Fruit fly (Drosophila melanogaster) whole organism, embryonic: ENCODE measurements around the gene crq.
A peak's percentile ranks its signal among the peaks of the same experiment; 100 is the strongest.

ENCODE experiments used
- Blimp-1 ChIP-seq: fragments of 200-800 bp; sonication (Bioruptor generic); optimal IDR thresholded peaks from 3 replicates; lab custom pipeline; 2018; ENCODE audit warnings: missing biosample characterization, missing genetic modification characterization, mild to moderate bottlenecking, moderate library complexity, missing genetic modification reagents
- CG10267 ChIP-seq: fragments of 200-800 bp; sonication (Bioruptor generic); optimal IDR thresholded peaks from 2 replicates; lab custom pipeline; 2018; ENCODE audit warnings: missing biosample characterization, mild to moderate bottlenecking, missing genetic modification characterization, moderate library complexity
- CG10979 ChIP-seq: fragments of 200-800 bp; sonication (Bioruptor generic); optimal IDR thresholded peaks from 2 replicates; lab custom pipeline; 2018; ENCODE audit warnings: missing biosample characterization, mild to moderate bottlenecking, missing genetic modification characterization, moderate library complexity
- CG11247 ChIP-seq: fragments of 200-800 bp; sonication (Bioruptor generic); IDR thresholded peaks from 2 replicates; pipeline ENCODE4 v1.3.6; 2022; ENCODE audit warnings: missing biosample characterization, missing genetic modification characterization
- CG11696 ChIP-seq: fragments of 200-800 bp; sonication (Bioruptor generic); IDR thresholded peaks from 2 replicates; pipeline ENCODE4 v1.3.6; 2022; ENCODE audit warnings: missing biosample characterization, missing genetic modification characterization
- CG12942 ChIP-seq: fragments of 200-800 bp; sonication (Bioruptor generic); optimal IDR thresholded peaks from 3 replicates; lab custom pipeline; 2016; ENCODE audit warnings: missing biosample characterization, missing genetic modification characterization
- CG14710 ChIP-seq: fragments of 200-800 bp; sonication (Bioruptor generic); optimal IDR thresholded peaks from 3 replicates; lab custom pipeline; 2019; ENCODE audit warnings: missing biosample characterization, mild to moderate bottlenecking, missing genetic modification characterization, moderate library complexity
- CG15479 ChIP-seq: fragments of 200-800 bp; sonication (Bioruptor generic); optimal IDR thresholded peaks from 3 replicates; lab custom pipeline; 2019; ENCODE audit warnings: missing biosample characterization, mild to moderate bottlenecking, missing genetic modification characterization, moderate library complexity
- CG15601 ChIP-seq: fragments of 200-800 bp; sonication (Bioruptor generic); optimal IDR thresholded peaks from 3 replicates; lab custom pipeline; 2019; ENCODE audit warnings: missing biosample characterization, mild to moderate bottlenecking, missing genetic modification characterization, moderate library complexity
- CG17361 ChIP-seq: fragments of 200-800 bp; sonication (Bioruptor generic); IDR thresholded peaks from 3 replicates; pipeline ENCODE4 v1.3.6; 2022; ENCODE audit warnings: missing biosample characterization, missing genetic modification characterization
- CG17829 ChIP-seq: fragments of 200-800 bp; optimal IDR thresholded peaks from 2 replicates; lab custom pipeline; 2019; ENCODE audit warnings: missing biosample characterization, mild to moderate bottlenecking, missing genetic modification characterization, moderate library complexity
- CG18262 ChIP-seq: fragments of 200-800 bp; optimal IDR thresholded peaks from 3 replicates; lab custom pipeline; 2019; ENCODE audit warnings: missing biosample characterization, mild to moderate bottlenecking, missing genetic modification characterization, moderate library complexity
- CG2712 ChIP-seq: fragments of 200-800 bp; optimal IDR thresholded peaks from 3 replicates; lab custom pipeline; 2019; ENCODE audit warnings: missing biosample characterization, mild to moderate bottlenecking, missing genetic modification characterization, moderate library complexity
- CG30431 ChIP-seq: fragments of 200-800 bp; sonication (Bioruptor generic); optimal IDR thresholded peaks from 2 replicates; lab custom pipeline; 2017; ENCODE audit warnings: missing biosample characterization, missing genetic modification characterization
- CG3726 ChIP-seq: fragments of 200-800 bp; sonication (Bioruptor generic); IDR thresholded peaks from 3 replicates; pipeline ENCODE4, ENCODE4 v1.3.6; 2022; ENCODE audit warnings: missing biosample characterization, missing genetic modification characterization
- CG8290 ChIP-seq, 3 experiments: fragments of 200-800 bp; sonication (Bioruptor generic); optimal IDR thresholded peaks; 2 replicates each; lab custom pipeline; 2016 to 2019; ENCODE audit warnings: missing biosample characterization in 3 of 3, missing genetic modification characterization in 3 of 3, mild to moderate bottlenecking in 2 of 3, moderate library complexity in 1 of 3
- D19A ChIP-seq: fragments of 200-800 bp; optimal IDR thresholded peaks from 3 replicates; lab custom pipeline; 2019; ENCODE audit warnings: missing biosample characterization, mild to moderate bottlenecking, missing genetic modification characterization, moderate library complexity
- Deaf1 ChIP-seq: fragments of 200-800 bp; optimal IDR thresholded peaks from 3 replicates; lab custom pipeline; 2019; ENCODE audit warnings: missing biosample characterization, mild to moderate bottlenecking, missing genetic modification characterization, moderate library complexity
- Drgx ChIP-seq: fragments of 200-800 bp; sonication (Bioruptor generic); IDR thresholded peaks from 2 replicates; pipeline ENCODE4 v1.3.6; 2022; ENCODE audit warnings: missing biosample characterization, missing genetic modification characterization
- Ets65A ChIP-seq: fragments of 200-800 bp; sonication (Bioruptor generic); peaks from one replicate; lab custom pipeline; 2016; ENCODE audit warnings: missing biosample characterization, missing genetic modification characterization
- Ets97D ChIP-seq: fragments of 200-800 bp; sonication (Bioruptor generic); optimal IDR thresholded peaks from 3 replicates; lab custom pipeline; 2016; ENCODE audit warnings: missing biosample characterization, missing genetic modification characterization
- Hmr ChIP-seq: fragments of 200-800 bp; sonication (Bioruptor generic); optimal IDR thresholded peaks from 3 replicates; lab custom pipeline; 2017; ENCODE audit warnings: mild to moderate bottlenecking, missing biosample characterization, missing genetic modification reagents, missing genetic modification characterization
- MESR4 ChIP-seq: fragments of 200-800 bp; sonication (Bioruptor generic); optimal IDR thresholded peaks from 2 replicates; lab custom pipeline; 2018; ENCODE audit warnings: missing biosample characterization, mild to moderate bottlenecking, missing genetic modification characterization, moderate library complexity
- NfI ChIP-seq: fragments of 200-800 bp; sonication (Bioruptor generic); optimal IDR thresholded peaks from 3 replicates; lab custom pipeline; 2018; ENCODE audit warnings: missing biosample characterization, mild to moderate bottlenecking, missing genetic modification characterization, moderate library complexity
- PHDP ChIP-seq: fragments of 200-800 bp; sonication (Bioruptor generic); optimal IDR thresholded peaks from 3 replicates; lab custom pipeline; 2018; ENCODE audit warnings: missing biosample characterization, mild to moderate bottlenecking, missing genetic modification characterization, moderate library complexity
- Ptx1 ChIP-seq: fragments of 200-800 bp; sonication (Bioruptor generic); IDR thresholded peaks from 2 replicates; pipeline ENCODE4 v1.3.6; 2022; ENCODE audit warnings: missing biosample characterization, missing genetic modification characterization
- Scr ChIP-seq: fragments of 200-800 bp; sonication (Bioruptor generic); IDR thresholded peaks from 2 replicates; pipeline ENCODE4 v1.3.6; 2022; ENCODE audit warnings: missing biosample characterization, missing genetic modification characterization; ENCODE audit not compliant: partially characterized antibody
- Sin3A ChIP-seq: fragments of >200 bp; optimal IDR thresholded peaks from 2 replicates; lab custom pipeline; 2018
- Spps ChIP-seq: fragments of 200-800 bp; sonication (Bioruptor generic); optimal IDR thresholded peaks from 2 replicates; lab custom pipeline; 2018; ENCODE audit warnings: missing biosample characterization, mild to moderate bottlenecking, missing genetic modification characterization
- ara ChIP-seq: fragments of 200-800 bp; sonication (Bioruptor generic); IDR thresholded peaks from 2 replicates; pipeline ENCODE4 v1.3.6; 2022; ENCODE audit warnings: missing biosample characterization, missing genetic modification characterization
- cas ChIP-seq: fragments of 200-800 bp; sonication (Bioruptor generic); IDR thresholded peaks from 2 replicates; pipeline ENCODE4 v1.3.6; 2022; ENCODE audit warnings: missing biosample characterization, missing genetic modification characterization
- corto ChIP-seq: fragments of 200-800 bp; sonication (Bioruptor generic); optimal IDR thresholded peaks from 2 replicates; lab custom pipeline; 2016; ENCODE audit warnings: missing biosample characterization, mild to moderate bottlenecking, missing genetic modification characterization, moderate library complexity
- crol ChIP-seq: fragments of 200-800 bp; sonication (Bioruptor generic); IDR thresholded peaks from 2 replicates; pipeline ENCODE4 v1.3.6; 2022; ENCODE audit warnings: missing biosample characterization, missing genetic modification characterization
- dmrt11E ChIP-seq: fragments of 200-800 bp; sonication (Bioruptor generic); optimal IDR thresholded peaks from 3 replicates; lab custom pipeline; 2018; ENCODE audit warnings: missing biosample characterization, mild to moderate bottlenecking, missing genetic modification characterization, moderate library complexity
- ems ChIP-seq: fragments of 200-800 bp; sonication (Bioruptor generic); optimal IDR thresholded peaks from 3 replicates; lab custom pipeline; 2016; ENCODE audit warnings: missing biosample characterization, missing genetic modification characterization
- fd96Cb ChIP-seq: fragments of 200-800 bp; sonication (Bioruptor generic); optimal IDR thresholded peaks from 2 replicates; lab custom pipeline; 2018; ENCODE audit warnings: missing biosample characterization, mild to moderate bottlenecking, missing genetic modification characterization, moderate library complexity
- gem ChIP-seq: fragments of 200-800 bp; sonication (Bioruptor generic); optimal IDR thresholded peaks from 2 replicates; lab custom pipeline; 2019; ENCODE audit warnings: missing biosample characterization, mild to moderate bottlenecking, missing genetic modification characterization, moderate library complexity
- grn ChIP-seq: fragments of 200-800 bp; sonication (Bioruptor generic); optimal IDR thresholded peaks from 3 replicates; lab custom pipeline; 2017; ENCODE audit warnings: missing biosample characterization, missing genetic modification characterization
- kni ChIP-seq: fragments of 200-800 bp; sonication (Bioruptor generic); optimal IDR thresholded peaks from 3 replicates; lab custom pipeline; 2017; ENCODE audit warnings: mild to moderate bottlenecking, missing biosample characterization, missing genetic modification reagents, missing genetic modification characterization
- lbe ChIP-seq: fragments of 200-800 bp; sonication (Bioruptor generic); optimal IDR thresholded peaks from 2 replicates; lab custom pipeline; 2016; ENCODE audit warnings: missing biosample characterization, mild to moderate bottlenecking, missing genetic modification characterization
- lola ChIP-seq, 3 experiments: fragments of >200 bp in 2 of 3; fragments of 200-800 bp in 1 of 3; sonication (Bioruptor generic) in 1 of 3; optimal IDR thresholded peaks; 2 replicates each; lab custom pipeline; 2017 to 2019; ENCODE audit warnings: missing biosample characterization in 3 of 3, missing genetic modification characterization in 3 of 3, mild to moderate bottlenecking in 1 of 3, moderate library complexity in 1 of 3
- nom ChIP-seq: fragments of 200-800 bp; sonication (Bioruptor generic); optimal IDR thresholded peaks from 2 replicates; lab custom pipeline; 2017; ENCODE audit warnings: missing biosample characterization, missing genetic modification characterization, mild to moderate bottlenecking, moderate library complexity, missing genetic modification reagents
- phol ChIP-seq: fragments of 200-800 bp; sonication (Bioruptor generic); optimal IDR thresholded peaks from 3 replicates; lab custom pipeline; 2018; ENCODE audit warnings: missing biosample characterization, mild to moderate bottlenecking, missing genetic modification characterization, moderate library complexity
- row ChIP-seq: fragments of 200-800 bp; sonication (Bioruptor generic); IDR thresholded peaks from 3 replicates; pipeline ENCODE4 v1.3.6; 2022; ENCODE audit warnings: missing biosample characterization, missing genetic modification characterization
- sens ChIP-seq: fragments of 200-800 bp; sonication (Bioruptor generic); peaks from one replicate; lab custom pipeline; 2016; ENCODE audit warnings: missing biosample characterization, missing genetic modification characterization
- stwl ChIP-seq: fragments of 200-800 bp; sonication (Bioruptor generic); optimal IDR thresholded peaks from 3 replicates; lab custom pipeline; 2018; ENCODE audit warnings: missing biosample characterization, mild to moderate bottlenecking, missing genetic modification characterization, moderate library complexity
- tap ChIP-seq: fragments of 200-800 bp; optimal IDR thresholded peaks from 3 replicates; lab custom pipeline; 2019; ENCODE audit warnings: missing biosample characterization, mild to moderate bottlenecking, missing genetic modification characterization, moderate library complexity
- tna ChIP-seq: fragments of 200-800 bp; sonication (Bioruptor generic); IDR thresholded peaks from 2 replicates; pipeline ENCODE4 v1.3.6; 2022; ENCODE audit warnings: missing biosample characterization, missing genetic modification characterization; ENCODE audit not compliant: partially characterized antibody

crq gene

dm6 chr2L:440638-441454 lies 12.0 kb downstream of the crq start (continued):
- TF ChIP-seq CG15479 (GFP tag; lab: Kevin White, UChicago), result no peak
- TF ChIP-seq tna (GFP tag; lab: Robert Waterston, UW), result no peak
- peak; percentile 21 for TF ChIP-seq stwl
- no peak for TF ChIP-seq ems (GFP tag; lab: Kevin White, UChicago)
- no peak for TF ChIP-seq tap (tag; lab: Kevin White, UChicago)
- TF ChIP-seq PHDP, result peak; percentile 14
- TF ChIP-seq Deaf1 (tag; lab: Kevin White, UChicago), result peak; percentile 5
- peak; percentile 8 for TF ChIP-seq CG8290 (GFP tag; optimal IDR thresholded peaks at IDR 0.05; lab: Kevin White, UChicago)
- TF ChIP-seq CG8290 (tag; optimal IDR thresholded peaks at IDR 0.05; lab: Kevin White, UChicago), result no peak
- no peak for TF ChIP-seq Scr
- no peak for TF ChIP-seq Ets65A (GFP tag; lab: Kevin White, UChicago)
- TF ChIP-seq CG3726, result no peak
- no peak for TF ChIP-seq MESR4
- TF ChIP-seq Hmr (GFP tag; lab: Kevin White, UChicago), result no peak
- TF ChIP-seq Sin3A (lab: Kevin White, UChicago), result no peak
- TF ChIP-seq CG11696, result no peak
- TF ChIP-seq, all 482 proteins: peak for 112

- TF ChIP-seq D19A (tag; lab: Kevin White, UChicago), result peak; percentile 96
- TF ChIP-seq dmrt11E, result peak; percentile 55
- 0 out of 3 replicates have a peak, but pooled peaks have one; percentile 23 for TF ChIP-seq CG17361 (GFP tag; lab: Robert Waterston, UW)
- TF ChIP-seq row (GFP tag; lab: Robert Waterston, UW), result peak; percentile 12; the same call in 1 of the 3 replicates
- TF ChIP-seq Spps (tag; lab: Kevin White, UChicago), result peak; percentile 15
- peak; percentile 29 for TF ChIP-seq gem (tag; lab: Kevin White, UChicago)
- TF ChIP-seq CG14710, result peak; percentile 17
- TF ChIP-seq CG18262 (tag; lab: Kevin White, UChicago), result peak; percentile 55
- no peak for TF ChIP-seq CG30431 (GFP tag; lab: Kevin White, UChicago)
- TF ChIP-seq grn, result no peak
- TF ChIP-seq ara, result peak; percentile 55; the same call in 1 of the 2 replicates
- TF ChIP-seq kni (GFP tag; lab: Kevin White, UChicago), result peak; percentile 6
- 0 out of 2 replicates have a peak, but pooled peaks have one; percentile 17 for TF ChIP-seq crol (GFP tag; lab: Robert Waterston, UW)
- no peak for TF ChIP-seq Ptx1 (GFP tag; lab: Robert Waterston, UW)
- no peak for TF ChIP-seq CG11247 (GFP tag; lab: Robert Waterston, UW)
- peak; percentile 53 for TF ChIP-seq CG2712 (tag; lab: Kevin White, UChicago)
- peak; percentile 2 for TF ChIP-seq fd96Cb (tag; lab: Kevin White, UChicago)
- peak; percentile 29 for TF ChIP-seq Blimp-1
- TF ChIP-seq CG15601 (tag; lab: Kevin White, UChicago), result peak; percentile 6
- TF ChIP-seq nom, result peak; percentile 71
- peak; percentile 22 for TF ChIP-seq CG17829
- TF ChIP-seq lola (GFP tag; optimal IDR thresholded peaks at IDR 0.05; lab: Kevin White, UChicago), result peak in 1 of 3 experiments; percentile 34
- TF ChIP-seq lbe (GFP tag; lab: Kevin White, UChicago), result peak; percentile 88
- TF ChIP-seq NfI (GFP tag; lab: Kevin White, UChicago), result no peak
- no peak for TF ChIP-seq CG12942 (GFP tag; lab: Kevin White, UChicago)
- no peak for TF ChIP-seq cas (GFP tag; lab: Robert Waterston, UW)
- TF ChIP-seq phol (tag; lab: Kevin White, UChicago), result peak; percentile 22
- peak; percentile 55 for TF ChIP-seq CG10979 (tag; lab: Kevin White, UChicago)
- TF ChIP-seq Ets97D, result no peak
- TF ChIP-seq CG10267, result peak; percentile 31
- peak; percentile 43 for TF ChIP-seq corto
- TF ChIP-seq sens (GFP tag; lab: Kevin White, UChicago), result peak; percentile 79
- peak; percentile 68 for TF ChIP-seq Drgx
These were observed 13.5 kb downstream of the crq start for dm6 chr2L:439339-439738.
